ENCODE assay signal across 3 worm cellular contexts in genomic region chrX:5084495-5084894, ce11.
TF ChIP-seq lines count a peak whose summit lies in the region.

TSS of gene ets-5 (minus strand) at chrX:5084526.

TF ChIP-seq in whole organism, L1 larva, 84 proteins besides CTCF, POLR2A, EP300 and RAD21:
- TF ChIP-seq hpl-2 (GFP tag; optimal IDR thresholded peaks at IDR 0.05; lab: Kevin White, UChicago) (no peak), egl-13 (tag; optimal IDR thresholded peaks at IDR 0.05; lab: Kevin White, UChicago) (peak; percentile 22), ets-5 (GFP tag; IDR thresholded peaks at IDR 0.05; lab: Robert Waterston, UW) (peak; percentile 73; the same call in 1 of the 2 replicates), nhr-77 (tag; optimal IDR thresholded peaks at IDR 0.05; lab: Kevin White, UChicago) (no peak), fkh-8 (tag; optimal IDR thresholded peaks at IDR 0.05; lab: Kevin White, UChicago) (peak; percentile 17)

TF ChIP-seq in whole organism, L4 larva, 104 proteins besides CTCF, POLR2A, EP300 and RAD21:
- TF ChIP-seq ceh-62 (tag; optimal IDR thresholded peaks at IDR 0.05; lab: Kevin White, UChicago) = no peak
- no peak for TF ChIP-seq madf-5 (GFP tag; IDR thresholded peaks at IDR 0.05; lab: Robert Waterston, UW)
- peak; percentile 89 for TF ChIP-seq aha-1 (tag; lab: Kevin White, UChicago)

TF ChIP-seq in whole organism, young adult, 124 proteins besides CTCF, POLR2A, EP300 and RAD21:
- TF ChIP-seq ceh-58 (GFP tag; IDR thresholded peaks at IDR 0.05; lab: Robert Waterston, UW) (no peak), nhr-179 (tag; optimal IDR thresholded peaks at IDR 0.05; lab: Kevin White, UChicago) (no peak), let-526 (GFP tag; IDR thresholded peaks at IDR 0.05; lab: Robert Waterston, UW) (0 out of 2 replicates have a peak, but pooled peaks have one; percentile 28), snpc-1.3 (tag; optimal IDR thresholded peaks at IDR 0.05; lab: Kevin White, UChicago; ENCODE audit: insufficient read depth) (no peak), ceh-79 (tag; optimal IDR thresholded peaks at IDR 0.05; lab: Kevin White, UChicago) (no peak), nfya-1 (tag; optimal IDR thresholded peaks at IDR 0.05; lab: Kevin White, UChicago; ENCODE audit: borderline replicate concordance, insufficient read depth) (no peak), madf-10 (tag; optimal IDR thresholded peaks at IDR 0.05; lab: Kevin White, UChicago) (no peak)
